Worm (Caenorhabditis elegans) whole organism, L2 larva: ENCODE measurements around the gene R04A9.7.

Experiments used
- C34F6.9 ChIP-seq: fragments of 150-350 bp; optimal IDR thresholded peaks from 2 replicates; lab custom pipeline; 2014; ENCODE audit warnings: missing biosample characterization, missing genetic modification characterization
- R02D3.7 ChIP-seq: fragments of 150-350 bp; optimal IDR thresholded peaks from 2 replicates; lab custom pipeline; 2014; ENCODE audit warnings: missing biosample characterization, missing genetic modification characterization
- Y55F3AM.14 ChIP-seq: fragments of 200-800 bp; sonication (Bioruptor generic); optimal IDR thresholded peaks from 2 replicates; lab custom pipeline; 2018; ENCODE audit warnings: mild to moderate bottlenecking, missing genetic modification characterization, missing compliant biosample characterization
- ZK546.5 ChIP-seq: sonication (generic microtip); optimal IDR thresholded peaks from 2 replicates; lab custom pipeline; 2017; ENCODE audit warnings: missing biosample characterization, missing genetic modification characterization
- alr-1 ChIP-seq: fragments of 150-350 bp; optimal IDR thresholded peaks from 2 replicates; lab custom pipeline; 2014; ENCODE audit warnings: missing biosample characterization, missing genetic modification characterization
- aly-2 ChIP-seq: fragments of 150-350 bp; optimal IDR thresholded peaks from 2 replicates; lab custom pipeline; 2014; ENCODE audit warnings: missing biosample characterization, missing genetic modification characterization
- ama-1 ChIP-seq: fragments of 150-350 bp; optimal IDR thresholded peaks from 2 replicates; lab custom pipeline; 2018; ENCODE audit warnings: inconsistent platforms
- blmp-1 ChIP-seq: sonication (generic microtip); optimal IDR thresholded peaks from 2 replicates; lab custom pipeline; 2017; ENCODE audit warnings: missing genetic modification characterization, mild to moderate bottlenecking, missing compliant biosample characterization, antibody characterized with exemption, moderate library complexity; ENCODE audit not compliant: insufficient read depth
- ceh-16 ChIP-seq: fragments of 150-350 bp; optimal IDR thresholded peaks from 2 replicates; lab custom pipeline; 2014; ENCODE audit warnings: missing biosample characterization, missing genetic modification characterization
- ceh-82 ChIP-seq: fragments of 150-350 bp; optimal IDR thresholded peaks from 2 replicates; lab custom pipeline; 2014; ENCODE audit warnings: missing biosample characterization, missing genetic modification characterization
- crh-2 ChIP-seq: sonication (generic microtip); optimal IDR thresholded peaks from 2 replicates; lab custom pipeline; 2017; ENCODE audit warnings: missing biosample characterization, missing genetic modification characterization
- dmd-4 ChIP-seq: sonication (generic microtip); optimal IDR thresholded peaks from 2 replicates; lab custom pipeline; 2017; ENCODE audit warnings: missing biosample characterization, missing genetic modification characterization
- egl-27 ChIP-seq: sonication (generic microtip); optimal IDR thresholded peaks from 3 replicates; lab custom pipeline; 2017; ENCODE audit warnings: missing biosample characterization, missing genetic modification reagents, missing genetic modification characterization
- elt-1 ChIP-seq: fragments of 150-350 bp; optimal IDR thresholded peaks from 2 replicates; lab custom pipeline; 2014; ENCODE audit warnings: missing biosample characterization, missing genetic modification characterization
- elt-3 ChIP-seq: sonication (generic microtip); optimal IDR thresholded peaks from 2 replicates; lab custom pipeline; 2017; ENCODE audit warnings: missing biosample characterization, missing genetic modification characterization
- fos-1 ChIP-seq: fragments of 150-350 bp; optimal IDR thresholded peaks from 2 replicates; lab custom pipeline; 2014; ENCODE audit warnings: missing biosample characterization, missing genetic modification characterization
- gmeb-1 ChIP-seq: fragments of 150-350 bp; optimal IDR thresholded peaks from 2 replicates; lab custom pipeline; 2014; ENCODE audit warnings: missing biosample characterization, missing genetic modification characterization
- lin-11 ChIP-seq: fragments of 150-350 bp; sonication (generic microtip); optimal IDR thresholded peaks from 2 replicates; lab custom pipeline; 2014; ENCODE audit warnings: missing biosample characterization, missing genetic modification characterization, inconsistent platforms, mixed read lengths
- lin-13 ChIP-seq: fragments of 150-350 bp; optimal IDR thresholded peaks from 2 replicates; lab custom pipeline; 2014; ENCODE audit warnings: missing biosample characterization, missing genetic modification reagents, missing genetic modification characterization
- lsy-2 ChIP-seq, 2 experiments: fragments of 150-350 bp in 1 of 2; sonication (generic microtip) in 1 of 2; optimal IDR thresholded peaks; 2 replicates each; lab custom pipeline; 2014 to 2017; ENCODE audit warnings: missing biosample characterization in 2 of 2, missing genetic modification characterization in 2 of 2
- mab-5 ChIP-seq: fragments of 150-350 bp; optimal IDR thresholded peaks from 2 replicates; lab custom pipeline; 2014; ENCODE audit warnings: missing biosample characterization, missing genetic modification characterization
- mbf-1 ChIP-seq: sonication (generic microtip); optimal IDR thresholded peaks from 2 replicates; lab custom pipeline; 2017; ENCODE audit warnings: missing biosample characterization, missing genetic modification characterization
- mdl-1 ChIP-seq, 2 experiments: fragments of 150-350 bp in 1 of 2; sonication (generic microtip) in 1 of 2; optimal IDR thresholded peaks; 2 replicates each; lab custom pipeline; 2017; ENCODE audit warnings: missing biosample characterization in 2 of 2, missing genetic modification characterization in 2 of 2
- nhr-10 ChIP-seq: sonication (generic microtip); optimal IDR thresholded peaks from 2 replicates; lab custom pipeline; 2017; ENCODE audit warnings: missing biosample characterization, missing genetic modification characterization
- nhr-11 ChIP-seq: fragments of 150-350 bp; optimal IDR thresholded peaks from 2 replicates; lab custom pipeline; 2014; ENCODE audit warnings: missing biosample characterization, missing genetic modification characterization
- nhr-12 ChIP-seq: fragments of 150-350 bp; optimal IDR thresholded peaks from 2 replicates; lab custom pipeline; 2014; ENCODE audit warnings: missing biosample characterization, missing genetic modification characterization
- nhr-129 ChIP-seq: fragments of 150-350 bp; optimal IDR thresholded peaks from 2 replicates; lab custom pipeline; 2014; ENCODE audit warnings: missing biosample characterization, missing genetic modification characterization
- nhr-21 ChIP-seq: fragments of 150-350 bp; optimal IDR thresholded peaks from 2 replicates; lab custom pipeline; 2014; ENCODE audit warnings: missing biosample characterization, missing genetic modification characterization
- nhr-23 ChIP-seq: fragments of 150-350 bp; optimal IDR thresholded peaks from 2 replicates; lab custom pipeline; 2014; ENCODE audit warnings: missing biosample characterization, missing genetic modification reagents, missing genetic modification characterization
- nhr-237 ChIP-seq: fragments of 150-350 bp; optimal IDR thresholded peaks from 2 replicates; lab custom pipeline; 2014; ENCODE audit warnings: missing biosample characterization, missing genetic modification characterization
- nhr-25 ChIP-seq: fragments of 150-350 bp; sonication (generic microtip); optimal IDR thresholded peaks from 3 replicates; lab custom pipeline; 2014; ENCODE audit warnings: missing biosample characterization, missing genetic modification characterization
- nhr-6 ChIP-seq: fragments of 150-350 bp; optimal IDR thresholded peaks from 2 replicates; lab custom pipeline; 2014; ENCODE audit warnings: missing biosample characterization, missing genetic modification characterization
- nhr-77 ChIP-seq: fragments of 150-350 bp; optimal IDR thresholded peaks from 2 replicates; lab custom pipeline; 2014; ENCODE audit warnings: missing biosample characterization, missing genetic modification characterization
- sem-4 ChIP-seq: fragments of 150-350 bp; optimal IDR thresholded peaks from 2 replicates; lab custom pipeline; 2014; ENCODE audit warnings: missing biosample characterization, missing genetic modification reagents, missing genetic modification characterization
- skn-1 ChIP-seq: sonication (generic microtip); optimal IDR thresholded peaks from 2 replicates; lab custom pipeline; 2017; ENCODE audit warnings: missing biosample characterization, missing genetic modification characterization
- sma-3 ChIP-seq: sonication (generic microtip); optimal IDR thresholded peaks from 2 replicates; lab custom pipeline; 2016; ENCODE audit warnings: missing genetic modification reagents, missing genetic modification characterization, missing compliant biosample characterization
- sma-9 ChIP-seq, 2 experiments: fragments of 150-350 bp in 1 of 2; sonication (generic microtip) in 1 of 2; optimal IDR thresholded peaks; 2 replicates each; lab custom pipeline; 2014 to 2016; ENCODE audit warnings: missing genetic modification characterization in 2 of 2, mild to moderate bottlenecking in 1 of 2, missing biosample characterization in 1 of 2, missing compliant biosample characterization in 1 of 2, missing genetic modification reagents in 1 of 2, moderate library complexity in 1 of 2
- snpc-4 ChIP-seq: fragments of 150-350 bp; optimal IDR thresholded peaks from 2 replicates; lab custom pipeline; 2014; ENCODE audit warnings: missing biosample characterization, missing genetic modification characterization
- unc-39 ChIP-seq: fragments of 150-350 bp; optimal IDR thresholded peaks from 2 replicates; lab custom pipeline; 2014; ENCODE audit warnings: missing biosample characterization, missing genetic modification characterization
- unc-55 ChIP-seq: fragments of 150-350 bp; sonication (generic microtip); optimal IDR thresholded peaks from 3 replicates; lab custom pipeline; 2014; ENCODE audit warnings: missing biosample characterization, missing genetic modification reagents, missing genetic modification characterization
- unc-62 ChIP-seq: fragments of 150-350 bp; optimal IDR thresholded peaks from 2 replicates; lab custom pipeline; 2014; ENCODE audit warnings: missing biosample characterization, missing genetic modification reagents, missing genetic modification characterization
- zag-1 ChIP-seq: fragments of 150-350 bp; optimal IDR thresholded peaks from 2 replicates; lab custom pipeline; 2014; ENCODE audit warnings: missing biosample characterization, missing genetic modification characterization
- ztf-1 ChIP-seq: fragments of 200-800 bp; sonication (Bioruptor generic); conservative IDR thresholded peaks from 2 replicates; pipeline ENCODE4 v1.3.6; 2022; ENCODE audit warnings: missing genetic modification characterization, missing compliant biosample characterization
- ztf-11 ChIP-seq: sonication (generic microtip); optimal IDR thresholded peaks from 2 replicates; lab custom pipeline; 2017; ENCODE audit warnings: missing biosample characterization, missing genetic modification characterization
- ztf-4 ChIP-seq: fragments of 150-350 bp; optimal IDR thresholded peaks from 2 replicates; lab custom pipeline; 2014; ENCODE audit warnings: missing biosample characterization, missing genetic modification characterization

Gene R04A9.7

ce11 chrX:421785-422657 lies 27.3 kb upstream of the R04A9.7 start:
- TF ChIP-seq fos-1 (tag; lab: Kevin White, UChicago), result no peak
- TF ChIP-seq ZK546.5 (tag; lab: Kevin White, UChicago), result no peak
- TF ChIP-seq alr-1, result no peak
- TF ChIP-seq mdl-1 (tag; optimal IDR thresholded peaks at IDR 0.05; lab: Kevin White, UChicago), result no peak
- TF ChIP-seq unc-62 (GFP tag; lab: Kevin White, UChicago), result no peak
- no peak for TF ChIP-seq sma-9 (GFP tag; optimal IDR thresholded peaks at IDR 0.05; lab: Kevin White, UChicago)
- TF ChIP-seq sma-9 (tag; optimal IDR thresholded peaks at IDR 0.05; lab: Kevin White, UChicago), result no peak
- no peak for TF ChIP-seq blmp-1 (tag; lab: Kevin White, UChicago)

- TF ChIP-seq Y55F3AM.14 (GFP tag; lab: Kevin White, UChicago) (no peak), unc-39 (no peak), nhr-129 (tag; lab: Kevin White, UChicago) (no peak), elt-3 (tag; lab: Kevin White, UChicago) (no peak), snpc-4 (tag; lab: Kevin White, UChicago) (no peak), nhr-10 (tag; lab: Kevin White, UChicago) (no peak), lin-13 (GFP tag; lab: Kevin White, UChicago) (no peak), alr-1 (no peak), ZK546.5 (tag; lab: Kevin White, UChicago) (no peak)
- TF ChIP-seq, all 48 proteins: peak for 0
Measured at ce11 chrX:421407-421784, 26.7 kb upstream of the R04A9.7 start, which contains the start of gene col-19. Gene col-19 (plus strand): TSS chrX:421707.

ce11 chrX:410073-410572 lies 15.4 kb upstream of the R04A9.7 start:
- TF ChIP-seq nhr-129 (tag; lab: Kevin White, UChicago) (peak; percentile 98), unc-55 (GFP tag; lab: Kevin White, UChicago) (peak; percentile 85), skn-1 (tag; lab: Kevin White, UChicago) (peak; percentile 0), aly-2 (tag; lab: Kevin White, UChicago) (no peak), alr-1 (no peak), dmd-4 (tag; lab: Kevin White, UChicago) (peak; percentile 12), lsy-2 (tag; optimal IDR thresholded peaks at IDR 0.05; lab: Kevin White, UChicago) (peak; percentile 81 to 88), mab-5 (peak; percentile 85), Y55F3AM.14 (GFP tag; lab: Kevin White, UChicago) (peak; percentile 65), ama-1 (lab: Kevin White, UChicago) (no peak), nhr-237 (tag; lab: Kevin White, UChicago) (peak; percentile 76), gmeb-1 (tag; lab: Kevin White, UChicago) (peak; percentile 85), zag-1 (tag; lab: Kevin White, UChicago) (peak; percentile 64), R02D3.7 (tag; lab: Kevin White, UChicago) (peak; percentile 26), ceh-82 (tag; lab: Kevin White, UChicago) (peak; percentile 26), crh-2 (tag; lab: Kevin White, UChicago) (peak; percentile 92), nhr-25 (tag; lab: Kevin White, UChicago) (peak; percentile 85), snpc-4 (tag; lab: Kevin White, UChicago) (peak; percentile 7), nhr-12 (tag; lab: Kevin White, UChicago) (no peak), ceh-16 (tag; lab: Kevin White, UChicago) (peak; percentile 56), fos-1 (tag; lab: Kevin White, UChicago) (peak; percentile 78), elt-3 (tag; lab: Kevin White, UChicago) (no peak), unc-62 (GFP tag; lab: Kevin White, UChicago) (peak; percentile 18), mbf-1 (tag; lab: Kevin White, UChicago) (no peak), C34F6.9 (tag; lab: Kevin White, UChicago) (peak; percentile 88), elt-1 (tag; lab: Kevin White, UChicago) (no peak), lin-11 (peak; percentile 34), mdl-1 (tag; optimal IDR thresholded peaks at IDR 0.05; lab: Kevin White, UChicago) (peak; percentile 33 to 66), sem-4 (tag; lab: Kevin White, UChicago) (peak; percentile 82), ztf-1 (GFP tag; lab: Robert Waterston, UW) (no peak), nhr-21 (tag; lab: Kevin White, UChicago) (peak; percentile 94), ztf-11 (tag; lab: Kevin White, UChicago) (peak; percentile 1), nhr-10 (tag; lab: Kevin White, UChicago) (peak; percentile 68), unc-39 (peak; percentile 23), nhr-11 (peak; percentile 35), nhr-23 (no peak), sma-3 (GFP tag; lab: Kevin White, UChicago) (peak; percentile 89), ztf-4 (tag; lab: Kevin White, UChicago) (peak; percentile 74), egl-27 (tag; lab: Kevin White, UChicago) (peak; percentile 89), ZK546.5 (tag; lab: Kevin White, UChicago) (peak; percentile 51), nhr-6 (tag; lab: Kevin White, UChicago) (peak; percentile 91), blmp-1 (tag; lab: Kevin White, UChicago) (no peak), nhr-77 (tag; lab: Kevin White, UChicago) (peak; percentile 77), sma-9 (GFP tag; optimal IDR thresholded peaks at IDR 0.05; lab: Kevin White, UChicago) (peak; percentile 62), sma-9 (tag; optimal IDR thresholded peaks at IDR 0.05; lab: Kevin White, UChicago) (no peak)
